Fruit fly (Drosophila melanogaster) whole organism: ENCODE measurements around the gene CG13063.

Experiments used
- Dll ChIP-seq: fragments of >200 bp; optimal IDR thresholded peaks from 2 replicates; lab custom pipeline; 2017
- EcR ChIP-seq, 2 experiments: fragments of >200 bp; optimal IDR thresholded peaks; 2 replicates each; lab custom pipeline; 2017; ENCODE audit warnings: missing biosample characterization in 2 of 2, missing genetic modification characterization in 2 of 2, missing genetic modification reagents in 2 of 2
- pan ChIP-seq: fragments of >200 bp; optimal IDR thresholded peaks from 2 replicates; lab custom pipeline; 2017
- usp ChIP-seq: fragments of >200 bp; optimal IDR thresholded peaks from 2 replicates; lab custom pipeline; 2017; ENCODE audit warnings: missing biosample characterization, missing genetic modification characterization, mixed read lengths

DNA sequence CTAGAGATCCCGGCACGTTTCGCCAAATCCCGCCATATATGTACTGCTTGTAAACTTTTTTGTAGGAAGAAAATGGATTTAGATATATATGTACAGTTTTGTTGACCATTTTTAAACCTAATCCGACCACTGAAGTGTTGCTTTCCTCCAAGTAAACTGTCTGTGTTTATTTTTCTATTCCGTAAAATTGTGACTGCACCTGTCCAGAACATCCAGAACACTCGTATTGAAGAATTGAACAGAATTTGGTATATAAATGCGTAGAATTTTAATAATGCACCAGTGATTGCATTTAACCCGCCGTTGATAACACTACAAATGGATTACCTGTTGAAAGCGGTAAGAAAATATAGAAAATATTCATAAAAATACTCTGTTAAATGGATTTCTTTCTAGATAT, 2.4 kb upstream of the CG13063 start, which contains the start of gene CG43249:
- TF ChIP-seq EcR (GFP tag; optimal IDR thresholded peaks at IDR 0.05; lab: Kevin White, UChicago), result no peak
- no peak for TF ChIP-seq usp (GFP tag; lab: Kevin White, UChicago)
- no peak for TF ChIP-seq Dll (lab: Kevin White, UChicago)
- TF ChIP-seq pan (lab: Kevin White, UChicago), result no peak
